Worm (Caenorhabditis elegans) whole organism, young adult: ENCODE data around the gene puf-11.

ENCODE experiments used
- B0019.2 ChIP-seq: fragments of 200-800 bp; sonication (Bioruptor generic); conservative IDR thresholded peaks from 2 replicates; pipeline ENCODE4 v1.3.6; 2022; ENCODE audit warnings: missing genetic modification reagents, missing genetic modification characterization, missing compliant biosample characterization
- C06A6.2 ChIP-seq: fragments of 200-800 bp; sonication (Bioruptor generic); conservative IDR thresholded peaks from 2 replicates; pipeline ENCODE4 v1.3.6; 2022; ENCODE audit warnings: missing genetic modification characterization, missing compliant biosample characterization
- F23B12.7 ChIP-seq: sonication (generic microtip); optimal IDR thresholded peaks from 2 replicates; lab custom pipeline; 2017; ENCODE audit warnings: missing genetic modification characterization, mild to moderate bottlenecking, missing compliant biosample characterization, antibody characterized with exemption, moderate library complexity; ENCODE audit not compliant: insufficient read depth
- F37B4.10 ChIP-seq: fragments of 200-800 bp; sonication (Bioruptor generic); IDR thresholded peaks from 2 replicates; pipeline ENCODE4 v1.3.6; 2022; ENCODE audit warnings: missing genetic modification characterization, missing compliant biosample characterization
- F52B5.7 ChIP-seq: sonication (generic microtip); optimal IDR thresholded peaks from 2 replicates; lab custom pipeline; 2016; ENCODE audit warnings: mild to moderate bottlenecking, missing genetic modification characterization, missing compliant biosample characterization
- F55B11.4 ChIP-seq: sonication (generic microtip); optimal IDR thresholded peaks from 2 replicates; lab custom pipeline; 2016; ENCODE audit warnings: missing compliant biosample characterization, missing genetic modification characterization, borderline replicate concordance; ENCODE audit not compliant: insufficient read depth
- F57A8.1 ChIP-seq: fragments of 200-800 bp; sonication (Bioruptor generic); optimal IDR thresholded peaks from 2 replicates; lab custom pipeline; 2018; ENCODE audit warnings: mild to moderate bottlenecking, missing genetic modification characterization, moderate library complexity, missing compliant biosample characterization
- F57C9.4 ChIP-seq: sonication (generic microtip); optimal IDR thresholded peaks from 2 replicates; lab custom pipeline; 2017; ENCODE audit warnings: mild to moderate bottlenecking, missing genetic modification characterization, missing compliant biosample characterization
- K11D2.4 ChIP-seq: fragments of 200-800 bp; sonication (Bioruptor generic); IDR thresholded peaks from 2 replicates; pipeline ENCODE4 v1.3.6; 2022; ENCODE audit warnings: missing genetic modification reagents, missing genetic modification characterization, missing compliant biosample characterization
- K12H6.12 ChIP-seq: fragments of 200-800 bp; sonication (Bioruptor generic); optimal IDR thresholded peaks from 2 replicates; lab custom pipeline; 2018; ENCODE audit warnings: mild to moderate bottlenecking, missing genetic modification characterization, missing compliant biosample characterization
- aptf-3 ChIP-seq: fragments of 200-800 bp; sonication (Bioruptor generic); IDR thresholded peaks from 2 replicates; pipeline ENCODE4 v1.3.6; 2022; ENCODE audit warnings: missing genetic modification characterization, missing compliant biosample characterization
- atf-7 ChIP-seq: sonication (generic microtip); optimal IDR thresholded peaks from 2 replicates; lab custom pipeline; 2017; ENCODE audit warnings: mild to moderate bottlenecking, missing genetic modification characterization, missing compliant biosample characterization
- attf-3 ChIP-seq: fragments of 200-800 bp; sonication (Bioruptor generic); conservative IDR thresholded peaks from 2 replicates; pipeline ENCODE4 v1.3.6; 2022; ENCODE audit warnings: missing genetic modification reagents, missing genetic modification characterization, missing compliant biosample characterization
- attf-6 ChIP-seq: fragments of 200-800 bp; sonication (Bioruptor generic); IDR thresholded peaks from 2 replicates; pipeline ENCODE4 v1.3.6; 2022; ENCODE audit warnings: missing genetic modification reagents, missing genetic modification characterization, missing compliant biosample characterization
- ceh-100 ChIP-seq: fragments of 200-800 bp; sonication (Bioruptor generic); IDR thresholded peaks from 2 replicates; pipeline ENCODE4 v1.3.6; 2022; ENCODE audit warnings: missing genetic modification reagents, missing genetic modification characterization, missing compliant biosample characterization
- ceh-58 ChIP-seq: fragments of 200-800 bp; sonication (Bioruptor generic); IDR thresholded peaks from 2 replicates; pipeline ENCODE4 v1.3.6; 2022; ENCODE audit warnings: missing genetic modification characterization, missing compliant biosample characterization
- die-1 ChIP-seq: sonication (generic microtip); optimal IDR thresholded peaks from 2 replicates; lab custom pipeline; 2016; ENCODE audit warnings: missing genotype, mild to moderate bottlenecking, missing genetic modification characterization, missing compliant biosample characterization
- dpff-1 ChIP-seq: sonication (generic microtip); optimal IDR thresholded peaks from 2 replicates; lab custom pipeline; 2017; ENCODE audit warnings: mild to moderate bottlenecking, missing genetic modification characterization, missing compliant biosample characterization
- egl-18 ChIP-seq: fragments of 200-800 bp; sonication (Bioruptor generic); IDR thresholded peaks from 2 replicates; pipeline ENCODE4 v1.3.6; 2022; ENCODE audit warnings: missing genetic modification reagents, missing genetic modification characterization, missing compliant biosample characterization
- egl-44 ChIP-seq: fragments of 200-800 bp; sonication (Bioruptor generic); IDR thresholded peaks from 2 replicates; pipeline ENCODE4 v1.3.6; 2022; ENCODE audit warnings: missing genetic modification reagents, missing genetic modification characterization, missing compliant biosample characterization
- egrh-3 ChIP-seq: fragments of 200-800 bp; sonication (Bioruptor generic); IDR thresholded peaks from 2 replicates; pipeline ENCODE4 v1.3.6; 2022; ENCODE audit warnings: missing genetic modification reagents, missing genetic modification characterization, missing compliant biosample characterization
- ekl-4 ChIP-seq: fragments of 200-800 bp; sonication (Bioruptor generic); IDR thresholded peaks from 2 replicates; pipeline ENCODE4 v1.3.6; 2022; ENCODE audit warnings: missing genetic modification reagents, missing genetic modification characterization, missing compliant biosample characterization
- ets-4 ChIP-seq: fragments of 200-800 bp; sonication (Bioruptor generic); optimal IDR thresholded peaks from 2 replicates; lab custom pipeline; 2018; ENCODE audit warnings: mild to moderate bottlenecking, missing genetic modification characterization, missing compliant biosample characterization
- gei-17 ChIP-seq: fragments of 200-800 bp; sonication (Bioruptor generic); optimal IDR thresholded peaks from 2 replicates; lab custom pipeline; 2018; ENCODE audit warnings: mild to moderate bottlenecking, missing genetic modification characterization, missing compliant biosample characterization
- him-1 ChIP-seq: sonication (generic microtip); optimal IDR thresholded peaks from 2 replicates; lab custom pipeline; 2016; ENCODE audit warnings: missing genotype, missing genetic modification reagents, missing genetic modification characterization, missing compliant biosample characterization
- hlh-12 ChIP-seq: sonication (generic microtip); optimal IDR thresholded peaks from 2 replicates; lab custom pipeline; 2016; ENCODE audit warnings: missing genetic modification characterization, missing compliant biosample characterization
- hlh-26 ChIP-seq: fragments of 200-800 bp; sonication (Bioruptor generic); conservative IDR thresholded peaks from 2 replicates; pipeline ENCODE4 v1.3.6; 2022; ENCODE audit warnings: missing genetic modification reagents, missing genetic modification characterization, missing compliant biosample characterization
- hmg-20 ChIP-seq: fragments of 200-800 bp; sonication (Bioruptor generic); IDR thresholded peaks from 2 replicates; pipeline ENCODE4 v1.3.6; 2022; ENCODE audit warnings: missing genetic modification reagents, missing genetic modification characterization, missing compliant biosample characterization
- lag-1 ChIP-seq: fragments of 200-800 bp; sonication (Bioruptor generic); IDR thresholded peaks from 2 replicates; pipeline ENCODE4 v1.3.6; 2022; ENCODE audit warnings: missing genetic modification reagents, missing genetic modification characterization, missing compliant biosample characterization
- let-607 ChIP-seq, 2 experiments: fragments of 200-800 bp in 1 of 2; sonication (Bioruptor generic) in 1 of 2; sonication (generic microtip) in 1 of 2; optimal IDR thresholded peaks; 2 replicates each; lab custom pipeline; 2016 to 2018; ENCODE audit warnings: mild to moderate bottlenecking in 2 of 2, missing compliant biosample characterization in 2 of 2, missing genetic modification characterization in 2 of 2, moderate library complexity in 2 of 2, missing genotype in 1 of 2
- lsy-27 ChIP-seq: sonication (generic microtip); optimal IDR thresholded peaks from 2 replicates; lab custom pipeline; 2017; ENCODE audit warnings: missing genetic modification characterization, mild to moderate bottlenecking, missing compliant biosample characterization, antibody characterized with exemption, missing genotype, borderline replicate concordance; ENCODE audit not compliant: insufficient read depth
- madf-10 ChIP-seq: sonication (generic microtip); optimal IDR thresholded peaks from 2 replicates; lab custom pipeline; 2016; ENCODE audit warnings: mild to moderate bottlenecking, missing genetic modification characterization, missing compliant biosample characterization
- madf-3 ChIP-seq: fragments of 200-800 bp; sonication (Bioruptor generic); IDR thresholded peaks from 2 replicates; pipeline ENCODE4 v1.3.6; 2022; ENCODE audit warnings: missing genetic modification reagents, missing genetic modification characterization, missing compliant biosample characterization
- mel-28 ChIP-seq: sonication (generic microtip); optimal IDR thresholded peaks from 2 replicates; lab custom pipeline; 2016; ENCODE audit warnings: borderline replicate concordance, mild to moderate bottlenecking, missing genetic modification characterization, missing compliant biosample characterization
- nfya-2 ChIP-seq: fragments of 200-800 bp; sonication (Bioruptor generic); IDR thresholded peaks from 2 replicates; pipeline ENCODE4 v1.3.6; 2022; ENCODE audit warnings: missing genetic modification reagents, missing genetic modification characterization, missing compliant biosample characterization
- nhr-120 ChIP-seq: fragments of 200-800 bp; sonication (Bioruptor generic); IDR thresholded peaks from 2 replicates; pipeline ENCODE4 v1.3.6; 2022; ENCODE audit warnings: missing genetic modification characterization, missing compliant biosample characterization
- nhr-27 ChIP-seq: fragments of 200-800 bp; sonication (Bioruptor generic); optimal IDR thresholded peaks from 2 replicates; lab custom pipeline; 2018; ENCODE audit warnings: mild to moderate bottlenecking, missing genetic modification characterization, moderate library complexity, missing compliant biosample characterization
- repo-1 ChIP-seq: sonication (generic microtip); optimal IDR thresholded peaks from 2 replicates; lab custom pipeline; 2017; ENCODE audit warnings: mild to moderate bottlenecking, missing genetic modification characterization, missing compliant biosample characterization
- snpc-1.3 ChIP-seq: sonication (generic microtip); optimal IDR thresholded peaks from 2 replicates; lab custom pipeline; 2017; ENCODE audit warnings: missing genetic modification characterization, mild to moderate bottlenecking, missing compliant biosample characterization, antibody characterized with exemption, moderate library complexity, missing genotype, missing genetic modification reagents; ENCODE audit not compliant: insufficient read depth
- tbx-9 ChIP-seq: sonication (generic microtip); optimal IDR thresholded peaks from 2 replicates; lab custom pipeline; 2016; ENCODE audit warnings: borderline replicate concordance, missing genetic modification characterization, inconsistent platforms, missing compliant biosample characterization
- zfh-2 ChIP-seq: fragments of 200-800 bp; sonication (Bioruptor generic); conservative IDR thresholded peaks from 2 replicates; pipeline ENCODE4 v1.3.6; 2022; ENCODE audit warnings: missing genetic modification reagents, missing genetic modification characterization, missing compliant biosample characterization
- ztf-18 ChIP-seq: sonication (generic microtip); optimal IDR thresholded peaks from 2 replicates; lab custom pipeline; 2016; ENCODE audit warnings: missing genotype, mild to moderate bottlenecking, missing genetic modification characterization, missing compliant biosample characterization
- ztf-22 ChIP-seq: fragments of 200-800 bp; sonication (Bioruptor generic); optimal IDR thresholded peaks from 2 replicates; lab custom pipeline; 2018; ENCODE audit warnings: mild to moderate bottlenecking, missing genetic modification characterization, moderate library complexity, missing compliant biosample characterization
- ztf-25 ChIP-seq: fragments of 200-800 bp; sonication (Bioruptor generic); IDR thresholded peaks from 2 replicates; pipeline ENCODE4 v1.3.6; 2022; ENCODE audit warnings: missing genetic modification reagents, missing genetic modification characterization, missing compliant biosample characterization
- ztf-3 ChIP-seq: fragments of 200-800 bp; sonication (Bioruptor generic); optimal IDR thresholded peaks from 2 replicates; lab custom pipeline; 2018; ENCODE audit warnings: mild to moderate bottlenecking, missing genetic modification characterization, missing compliant biosample characterization
- ztf-6 ChIP-seq: fragments of 200-800 bp; sonication (Bioruptor generic); IDR thresholded peaks from 2 replicates; pipeline ENCODE4 v1.3.6; 2022; ENCODE audit warnings: missing genetic modification reagents, missing genetic modification characterization, missing compliant biosample characterization

The puf-11 gene

ce11 chrIV:6373721-6374120, 47.7 kb upstream of the puf-11 start:
- no peak for TF ChIP-seq ets-4
- no peak for TF ChIP-seq lag-1 (GFP tag; lab: Robert Waterston, UW)
- no peak for TF ChIP-seq F57A8.1 (GFP tag; lab: Kevin White, UChicago)
- no peak for TF ChIP-seq F55B11.4 (tag; lab: Kevin White, UChicago)
- peak; percentile 64 for TF ChIP-seq zfh-2 (GFP tag; lab: Robert Waterston, UW)
- TF ChIP-seq B0019.2 (GFP tag; lab: Robert Waterston, UW) = no peak
- TF ChIP-seq tbx-9 = no peak
- 0 out of 2 replicates have a peak, but pooled peaks have one; percentile 67 for TF ChIP-seq F37B4.10
- no peak for TF ChIP-seq attf-6 (GFP tag; lab: Robert Waterston, UW)
- TF ChIP-seq madf-3 (GFP tag; lab: Robert Waterston, UW) = no peak
- no peak for TF ChIP-seq ztf-3
- TF ChIP-seq ztf-25 (GFP tag; lab: Robert Waterston, UW) = no peak
- no peak for TF ChIP-seq F57C9.4 (tag; lab: Kevin White, UChicago)
- no peak for TF ChIP-seq mel-28

ce11 chrIV:6376473-6377115, 44.8 kb upstream of the puf-11 start, which contains the start of the genes hrpf-2 and bli-6:
Gene hrpf-2 (minus strand): TSS chrIV:6376523.
Gene bli-6 (plus strand): TSS chrIV:6377065.
- TF ChIP-seq C06A6.2 (GFP tag; lab: Robert Waterston, UW) = no peak; the same call in 1 of the 2 replicates
- TF ChIP-seq dpff-1 = no peak
- TF ChIP-seq hlh-26 (GFP tag; lab: Robert Waterston, UW) = no peak
- TF ChIP-seq nfya-2 (GFP tag; lab: Robert Waterston, UW) = no peak
- no peak for TF ChIP-seq hmg-20 (GFP tag; lab: Robert Waterston, UW)
- TF ChIP-seq F37B4.10 = no peak
- TF ChIP-seq gei-17 = no peak
- no peak for TF ChIP-seq F57C9.4 (tag; lab: Kevin White, UChicago)
- TF ChIP-seq F52B5.7 = no peak
- peak; percentile 21 for TF ChIP-seq F23B12.7
- no peak for TF ChIP-seq lsy-27
- TF ChIP-seq egrh-3 (GFP tag; lab: Robert Waterston, UW) = no peak
- TF ChIP-seq him-1 (tag; lab: Kevin White, UChicago) = peak; percentile 2
- peak; percentile 74 for TF ChIP-seq snpc-1.3 (tag; lab: Kevin White, UChicago)
- TF ChIP-seq tbx-9 = no peak
- TF ChIP-seq ztf-22 (GFP tag; lab: Kevin White, UChicago) = no peak
- no peak for TF ChIP-seq ekl-4 (GFP tag; lab: Robert Waterston, UW)
- TF ChIP-seq madf-10 (tag; lab: Kevin White, UChicago) = no peak
- peak; percentile 3 for TF ChIP-seq ztf-18
- no peak for TF ChIP-seq aptf-3 (GFP tag; lab: Robert Waterston, UW)
- TF ChIP-seq ceh-100 (GFP tag; lab: Robert Waterston, UW) = no peak
- no peak for TF ChIP-seq nhr-27 (tag; lab: Kevin White, UChicago)
- TF ChIP-seq egl-18 (GFP tag; lab: Robert Waterston, UW) = no peak
- TF ChIP-seq atf-7 (tag; lab: Kevin White, UChicago) = no peak
- TF ChIP-seq K12H6.12 (tag; lab: Kevin White, UChicago) = peak; percentile 4
- no peak for TF ChIP-seq die-1 (tag; lab: Kevin White, UChicago)
- TF ChIP-seq ztf-3 = no peak
- TF ChIP-seq let-607 (tag; optimal IDR thresholded peaks at IDR 0.05; lab: Kevin White, UChicago) = no peak
- no peak for TF ChIP-seq ceh-58 (GFP tag; lab: Robert Waterston, UW)
- TF ChIP-seq egl-44 = no peak
- TF ChIP-seq nhr-120 (GFP tag; lab: Robert Waterston, UW) = no peak
- no peak for TF ChIP-seq hlh-12 (tag; lab: Kevin White, UChicago)
- TF ChIP-seq attf-3 (GFP tag; lab: Robert Waterston, UW) = no peak
- TF ChIP-seq ets-4 = no peak
- no peak for TF ChIP-seq ztf-6 (GFP tag; lab: Robert Waterston, UW)
- TF ChIP-seq repo-1 = no peak
- TF ChIP-seq zfh-2 (GFP tag; lab: Robert Waterston, UW) = no peak
- no peak for TF ChIP-seq K11D2.4 (GFP tag; lab: Robert Waterston, UW)
